Worm (Caenorhabditis elegans) whole organism, early embryonic: ENCODE results near the gene cut-3.
"Not testable (repeated sequence)": the region's sequence is repeated elsewhere in the genome, so short reads cannot be mapped to it uniquely, and the experiment has no call there.

Experiments
- B0310.2 ChIP-seq: sonication (generic microtip); optimal IDR thresholded peaks from 2 replicates; lab custom pipeline; 2016; ENCODE audit warnings: mild to moderate bottlenecking, missing genetic modification characterization, missing compliant biosample characterization
- F13C5.2 ChIP-seq: sonication (generic microtip); optimal IDR thresholded peaks from 2 replicates; lab custom pipeline; 2017; ENCODE audit warnings: mild to moderate bottlenecking, missing genetic modification characterization, inconsistent platforms, missing compliant biosample characterization
- aly-1 ChIP-seq: sonication (generic microtip); optimal IDR thresholded peaks from 2 replicates; lab custom pipeline; 2016; ENCODE audit warnings: missing genetic modification characterization, missing compliant biosample characterization
- ama-1 ChIP-seq: fragments of 150-350 bp; optimal IDR thresholded peaks from 2 replicates; lab custom pipeline; 2014
- ceh-13 ChIP-seq: fragments of 200-800 bp; sonication (Bioruptor generic); optimal IDR thresholded peaks from 2 replicates; lab custom pipeline; 2018; ENCODE audit warnings: mild to moderate bottlenecking, missing genetic modification characterization, missing compliant biosample characterization
- ceh-36 ChIP-seq: sonication (generic microtip); optimal IDR thresholded peaks from 2 replicates; lab custom pipeline; 2016; ENCODE audit warnings: missing genetic modification characterization, inconsistent platforms, missing compliant biosample characterization
- ets-7 ChIP-seq: sonication (generic microtip); optimal IDR thresholded peaks from 2 replicates; lab custom pipeline; 2016; ENCODE audit warnings: missing genotype, missing genetic modification characterization, missing compliant biosample characterization
- flt-1 ChIP-seq: fragments of 200-800 bp; sonication (Bioruptor generic); IDR thresholded peaks from 2 replicates; pipeline ENCODE4 v1.3.6; 2022; ENCODE audit warnings: missing genetic modification characterization, missing compliant biosample characterization
- hmbx-1 ChIP-seq: sonication (generic microtip); optimal IDR thresholded peaks from 2 replicates; lab custom pipeline; 2016; ENCODE audit warnings: mild to moderate bottlenecking, missing genetic modification characterization, missing compliant biosample characterization
- hmg-4 ChIP-seq: fragments of 200-800 bp; sonication (Bioruptor generic); optimal IDR thresholded peaks from 2 replicates; lab custom pipeline; 2018; ENCODE audit warnings: mild to moderate bottlenecking, missing genetic modification characterization, missing compliant biosample characterization
- hnd-1 ChIP-seq: sonication (generic microtip); optimal IDR thresholded peaks from 2 replicates; lab custom pipeline; 2016; ENCODE audit warnings: missing genetic modification characterization, missing compliant biosample characterization
- pes-1 ChIP-seq: fragments of 200-800 bp; sonication (Bioruptor generic); IDR thresholded peaks from 2 replicates; pipeline ENCODE4 v1.3.6; 2022; ENCODE audit warnings: missing genetic modification reagents, missing genetic modification characterization, missing compliant biosample characterization
- scrt-1 ChIP-seq: fragments of 200-800 bp; sonication (Bioruptor generic); IDR thresholded peaks from 2 replicates; pipeline ENCODE4 v1.3.6; 2022; ENCODE audit warnings: missing genetic modification characterization, missing compliant biosample characterization
- sea-1 ChIP-seq: fragments of 200-800 bp; sonication (Bioruptor generic); conservative IDR thresholded peaks from 2 replicates; pipeline ENCODE4 v1.3.6; 2022; ENCODE audit warnings: missing genetic modification characterization, missing compliant biosample characterization
- tbx-11 ChIP-seq: fragments of 200-800 bp; sonication (Bioruptor generic); IDR thresholded peaks from 2 replicates; pipeline ENCODE4 v1.3.6; 2022; ENCODE audit warnings: missing genetic modification characterization, missing compliant biosample characterization
- tbx-37 ChIP-seq: fragments of 200-800 bp; sonication (Bioruptor generic); conservative IDR thresholded peaks from 2 replicates; pipeline ENCODE4 v1.3.6; 2022; ENCODE audit warnings: missing genetic modification reagents, missing genetic modification characterization, missing compliant biosample characterization
- tra-4 ChIP-seq: sonication (generic microtip); optimal IDR thresholded peaks from 2 replicates; lab custom pipeline; 2017; ENCODE audit warnings: missing genetic modification characterization, missing compliant biosample characterization

cut-3 gene

DNA sequence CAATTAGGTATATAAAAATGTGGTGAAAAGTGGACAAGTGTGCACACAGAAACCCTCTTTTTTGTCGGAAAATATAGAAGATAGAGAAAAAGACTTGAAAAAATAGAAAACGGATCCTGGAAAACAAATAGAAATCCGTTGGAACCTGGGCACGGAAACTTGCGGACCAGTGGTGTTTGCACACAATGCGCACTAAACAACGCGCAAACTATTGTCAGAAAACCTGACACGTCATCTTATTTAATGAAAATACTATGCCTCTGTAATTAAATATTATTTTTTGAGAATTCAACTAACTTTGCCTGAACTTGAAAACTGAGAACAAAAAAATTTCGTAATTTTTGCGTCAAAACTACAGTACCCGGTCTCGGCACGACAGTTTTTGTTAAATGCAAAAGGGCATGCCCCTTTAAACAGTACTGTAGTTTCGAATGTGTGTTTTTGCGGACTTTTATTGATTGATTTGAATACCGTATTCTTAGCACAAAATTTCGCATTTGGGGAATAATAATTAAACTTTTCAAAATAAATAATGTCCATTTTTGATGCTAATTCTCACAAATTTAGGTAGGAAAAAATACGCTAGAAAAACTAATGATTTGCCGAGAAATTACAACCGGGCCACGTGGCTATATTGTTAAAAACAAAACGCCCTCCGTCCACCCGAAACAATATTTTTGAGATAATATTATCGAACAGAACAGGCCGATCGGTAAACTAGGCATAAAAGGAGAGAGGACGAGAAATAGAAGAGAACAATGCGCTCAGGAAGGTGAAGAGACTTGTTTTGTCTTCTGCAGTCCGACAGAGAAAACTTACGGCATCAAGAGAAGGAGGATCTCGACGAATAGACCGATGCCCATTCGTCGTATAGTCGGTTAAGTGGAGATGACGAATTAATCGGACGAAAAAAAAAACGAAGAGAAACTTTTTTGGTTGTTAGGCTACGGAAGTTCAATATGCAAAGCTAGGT lies 17.4 kb downstream of the cut-3 start:
- TF ChIP-seq F13C5.2 (tag; lab: Kevin White, UChicago) = no peak
- TF ChIP-seq aly-1 (tag; lab: Kevin White, UChicago) = no peak
- no peak for TF ChIP-seq sea-1 (GFP tag; lab: Robert Waterston, UW)
- TF ChIP-seq ceh-13 = no peak
- no peak for TF ChIP-seq hmg-4 (GFP tag; lab: Kevin White, UChicago)
- TF ChIP-seq hmbx-1 (tag; lab: Kevin White, UChicago) = no peak
- TF ChIP-seq scrt-1 (GFP tag; lab: Robert Waterston, UW) = no peak
- TF ChIP-seq B0310.2 (tag; lab: Kevin White, UChicago) = no peak
- no peak for TF ChIP-seq ets-7
- no peak for TF ChIP-seq ama-1
- no peak for TF ChIP-seq ceh-36 (tag; lab: Kevin White, UChicago)

- TF ChIP-seq ceh-13 (no peak), scrt-1 (GFP tag; lab: Robert Waterston, UW) (no peak), tra-4 (tag; lab: Kevin White, UChicago) (no peak), ets-7 (no peak), pes-1 (GFP tag; lab: Robert Waterston, UW) (no peak), flt-1 (GFP tag; lab: Robert Waterston, UW) (no peak), tbx-37 (GFP tag; lab: Robert Waterston, UW) (no peak), ceh-36 (tag; lab: Kevin White, UChicago) (no peak), ama-1 (no peak), tbx-11 (GFP tag; lab: Robert Waterston, UW) (no peak)
Observed at ce11 chrII:8428758-8428946, 18.0 kb downstream of the cut-3 start, which contains the start of gene F14E5.2. Gene F14E5.2, minus strand, starts transcription at chrII:8428858.

DNA sequence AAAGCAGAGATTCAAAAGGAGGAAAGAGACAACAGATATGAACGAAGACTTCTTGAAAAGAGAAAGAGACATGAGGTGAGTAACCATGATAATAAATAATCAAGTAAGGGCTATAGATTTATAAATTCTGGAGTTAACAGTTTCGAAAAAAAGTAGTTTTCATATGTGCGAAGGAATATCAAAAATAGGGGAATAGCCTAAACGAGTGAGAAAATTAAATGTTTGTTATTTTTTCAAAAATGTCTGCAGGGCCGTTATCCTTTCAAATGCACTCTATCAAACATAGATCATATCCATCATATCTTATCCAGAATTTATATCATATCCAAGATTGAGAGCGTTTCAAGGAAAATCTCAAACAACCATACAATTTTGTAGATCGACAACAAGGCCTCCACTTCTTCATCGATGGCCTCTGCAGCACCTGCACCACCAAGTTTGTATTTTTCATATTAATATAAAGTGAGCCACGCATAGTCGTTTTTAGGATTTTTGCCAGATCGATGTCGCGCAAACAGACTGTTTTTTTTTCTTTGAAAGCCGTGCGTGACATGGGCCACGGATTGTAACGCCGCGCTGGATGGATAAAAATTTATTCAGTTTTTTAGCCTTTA lies 25.7 kb downstream of the cut-3 start:
- TF ChIP-seq scrt-1 (GFP tag; lab: Robert Waterston, UW) (no peak), B0310.2 (tag; lab: Kevin White, UChicago) (no peak), sea-1 (GFP tag; lab: Robert Waterston, UW) (no peak), tra-4 (tag; lab: Kevin White, UChicago) (no peak), F13C5.2 (tag; lab: Kevin White, UChicago) (no peak), hmbx-1 (tag; lab: Kevin White, UChicago) (no peak), pes-1 (GFP tag; lab: Robert Waterston, UW) (no peak), tbx-37 (GFP tag; lab: Robert Waterston, UW) (no peak), ceh-36 (tag; lab: Kevin White, UChicago) (no peak), aly-1 (tag; lab: Kevin White, UChicago) (no peak), flt-1 (GFP tag; lab: Robert Waterston, UW) (no peak), ets-7 (no peak), ceh-13 (no peak), tbx-11 (GFP tag; lab: Robert Waterston, UW) (no peak), hmg-4 (GFP tag; lab: Kevin White, UChicago) (no peak), hnd-1 (no peak), ama-1 (no peak)

- not testable (repeated sequence) for TF ChIP-seq hmg-4 (GFP tag; lab: Kevin White, UChicago); flt-1 (GFP tag; lab: Robert Waterston, UW); pes-1 (GFP tag; lab: Robert Waterston, UW)
Observed at ce11 chrII:8419798-8420197, 26.8 kb downstream of the cut-3 start, which contains the start of gene F14E5.8. Gene F14E5.8, plus strand, starts transcription at chrII:8420098.

DNA sequence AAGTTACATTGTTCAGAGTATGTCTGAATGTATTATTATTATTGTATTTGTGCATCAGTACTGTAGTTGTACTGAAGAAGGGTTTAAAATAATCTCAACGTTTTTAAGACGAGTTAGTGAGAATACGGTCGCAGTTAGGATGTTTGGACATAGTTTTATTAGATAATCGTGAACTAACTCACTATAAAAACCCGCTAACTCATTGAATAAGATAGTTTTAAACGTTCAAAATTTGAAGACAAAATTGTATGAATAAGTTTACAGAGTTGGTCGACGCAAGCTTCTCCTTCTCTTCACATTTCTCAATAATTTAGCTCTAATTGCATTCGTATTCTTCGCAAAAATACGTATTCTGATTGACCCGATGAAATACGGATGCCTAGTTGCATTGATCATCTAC lies 27.6 kb downstream of the cut-3 start:
- TF ChIP-seq hmg-4 (GFP tag; lab: Kevin White, UChicago) (no peak), ama-1 (no peak), scrt-1 (GFP tag; lab: Robert Waterston, UW) (no peak), tra-4 (tag; lab: Kevin White, UChicago) (no peak), ceh-13 (no peak), tbx-37 (GFP tag; lab: Robert Waterston, UW) (no peak), pes-1 (GFP tag; lab: Robert Waterston, UW) (no peak), flt-1 (GFP tag; lab: Robert Waterston, UW) (no peak), tbx-11 (GFP tag; lab: Robert Waterston, UW) (no peak), ets-7 (no peak), F13C5.2 (tag; lab: Kevin White, UChicago) (no peak), ceh-36 (tag; lab: Kevin White, UChicago) (no peak), hnd-1 (no peak), hmbx-1 (tag; lab: Kevin White, UChicago) (no peak), B0310.2 (tag; lab: Kevin White, UChicago) (no peak), sea-1 (GFP tag; lab: Robert Waterston, UW) (no peak)

- no peak for TF ChIP-seq hmg-4 (GFP tag; lab: Kevin White, UChicago)
- no peak for TF ChIP-seq pes-1 (GFP tag; lab: Robert Waterston, UW)
- no peak for TF ChIP-seq ceh-36 (tag; lab: Kevin White, UChicago)
- no peak for TF ChIP-seq ceh-13
- no peak for TF ChIP-seq ets-7
- no peak for TF ChIP-seq scrt-1 (GFP tag; lab: Robert Waterston, UW)
Observed at ce11 chrII:8417059-8417668, 29.5 kb downstream of the cut-3 start, which contains the start of gene fdgt-2. Gene fdgt-2, plus strand, starts transcription at chrII:8417618.
